Worm (Caenorhabditis elegans): ENCODE measurements around the gene K03B4.2.

K03B4.2 gene

DNA sequence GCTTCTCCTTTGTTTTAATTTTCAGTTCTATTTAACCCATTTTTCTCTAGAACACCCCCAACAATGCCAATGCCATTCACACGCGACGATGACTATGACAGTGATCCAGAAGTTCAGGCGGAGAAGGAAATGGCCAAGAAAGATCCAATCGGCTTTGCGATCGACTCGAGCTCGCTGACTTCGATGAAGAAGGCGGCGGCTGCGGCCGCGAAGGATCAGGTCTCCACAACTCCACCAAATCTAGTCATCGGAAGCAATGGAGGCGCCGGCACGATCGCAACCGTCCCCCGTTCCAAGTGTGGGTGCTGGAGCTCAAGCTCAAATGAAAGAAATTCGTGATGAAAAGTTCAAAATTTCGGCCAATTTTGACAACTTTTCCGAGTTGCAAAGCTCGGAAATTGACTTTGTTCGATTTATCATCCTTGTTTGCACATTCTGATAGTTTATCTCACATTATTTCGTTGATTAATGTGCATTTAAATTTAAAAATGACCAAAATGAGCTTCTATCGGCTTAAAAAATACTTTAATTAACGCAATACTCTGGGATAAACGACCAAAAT is at the start of gene K03B4.2:
Gene K03B4.2 (plus strand): TSS at position 51 of the 562 bp plus-strand sequence.
- TF ChIP-seq pax-3 (tag; optimal IDR thresholded peaks at IDR 0.05) (no peak), elt-2 (tag; optimal IDR thresholded peaks at IDR 0.05) (peak; percentile 3), sptf-1 (tag; optimal IDR thresholded peaks at IDR 0.05) (no peak), hlh-4 (tag; optimal IDR thresholded peaks at IDR 0.05) (no peak), lin-39 (tag; optimal IDR thresholded peaks at IDR 0.05) (no peak), nhr-47 (tag; optimal IDR thresholded peaks at IDR 0.05) (no peak), alr-1 (tag; optimal IDR thresholded peaks at IDR 0.05; ENCODE audit: borderline replicate concordance) (no peak), efl-1 (optimal IDR thresholded peaks at IDR 0.05) (no peak), efl-1 (GFP tag; optimal IDR thresholded peaks at IDR 0.05 in 1 of 2) (peak in 1 of 2 experiments; percentile 81), ceh-90 (tag; optimal IDR thresholded peaks at IDR 0.05) (no peak), lir-3 (tag; optimal IDR thresholded peaks at IDR 0.05; ENCODE audit: poor library complexity) (no peak), C34B4.2 (tag; optimal IDR thresholded peaks at IDR 0.05) (no peak), ceh-63 (GFP tag; optimal IDR thresholded peaks at IDR 0.05) (no peak), mab-9 (GFP tag; IDR thresholded peaks at IDR 0.05) (no peak), ama-1 (optimal IDR thresholded peaks at IDR 0.05) (peak; percentile 71), nhr-20 (tag; optimal IDR thresholded peaks at IDR 0.05) (no peak), sox-4 (tag; optimal IDR thresholded peaks at IDR 0.05) (no peak), unc-98 (GFP tag; IDR thresholded peaks at IDR 0.05) (no peak), irx-1 (tag; optimal IDR thresholded peaks at IDR 0.05) (no peak), jun-1 (tag; optimal IDR thresholded peaks at IDR 0.05) (no peak), lin-14 (GFP tag; optimal IDR thresholded peaks at IDR 0.05) (no peak), ceh-88 (GFP tag; IDR thresholded peaks at IDR 0.05) (no peak), blmp-1 (tag; optimal IDR thresholded peaks at IDR 0.05) (no peak), vab-15 (tag; optimal IDR thresholded peaks at IDR 0.05) (no peak), nhr-19 (GFP tag; conservative IDR thresholded peaks at IDR 0.05) (no peak), aly-2 (tag; optimal IDR thresholded peaks at IDR 0.05) (no peak), dsc-1 (tag; optimal IDR thresholded peaks at IDR 0.05) (no peak), F16B12.6 (tag; optimal IDR thresholded peaks at IDR 0.05) (no peak), xbp-1 (tag; optimal IDR thresholded peaks at IDR 0.05) (no peak), hpl-2 (GFP tag; optimal IDR thresholded peaks at IDR 0.05) (no peak), nhr-71 (tag; optimal IDR thresholded peaks at IDR 0.05) (peak; percentile 11)

DNA sequence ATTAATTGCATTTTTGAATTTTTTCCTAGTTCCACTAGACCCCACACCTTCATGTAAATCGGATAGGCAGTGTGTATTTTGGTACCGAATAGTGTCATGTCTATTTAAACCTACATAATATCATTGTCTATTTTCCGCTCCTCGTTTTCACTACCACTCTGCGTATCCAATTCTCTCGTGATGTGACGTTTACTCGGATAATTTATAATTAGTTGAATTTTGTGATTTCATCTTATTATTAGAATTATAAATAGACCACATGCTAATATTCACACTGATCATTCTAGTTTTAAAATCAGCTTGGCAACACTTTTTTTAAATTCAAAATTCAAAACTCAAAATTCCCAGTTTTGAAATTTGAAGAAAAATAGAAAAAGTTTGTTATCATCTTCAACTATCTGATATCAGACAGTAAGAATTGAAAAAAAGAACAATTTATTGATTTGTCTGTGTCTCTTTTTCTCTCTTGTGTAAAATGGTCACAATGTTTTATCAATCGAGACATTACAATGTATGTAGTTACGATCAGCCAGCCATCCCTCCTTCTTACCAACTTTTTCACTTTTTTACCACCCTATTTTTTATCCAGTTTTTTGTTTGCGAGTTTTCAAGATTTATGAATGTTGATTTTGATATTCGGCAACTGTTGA is 47.2 kb upstream of the K03B4.2 start:
- TF ChIP-seq lin-35 (GFP tag; optimal IDR thresholded peaks at IDR 0.05): peak in 1 of 2 experiments; percentile 3
- no peak for TF ChIP-seq sox-4 (tag; optimal IDR thresholded peaks at IDR 0.05)
- peak; percentile 52 for TF ChIP-seq nhr-85 (tag)
- no peak for TF ChIP-seq alr-1 (tag; optimal IDR thresholded peaks at IDR 0.05; ENCODE audit: borderline replicate concordance)
- no peak for TF ChIP-seq lin-14 (GFP tag; optimal IDR thresholded peaks at IDR 0.05)
- TF ChIP-seq irx-1 (tag; optimal IDR thresholded peaks at IDR 0.05): no peak
- TF ChIP-seq pax-3 (tag; optimal IDR thresholded peaks at IDR 0.05): no peak
- TF ChIP-seq nhr-71 (tag; optimal IDR thresholded peaks at IDR 0.05): peak; percentile 48
- no peak for TF ChIP-seq efl-3 (GFP tag; optimal IDR thresholded peaks at IDR 0.05)
- no peak for TF ChIP-seq grh-1 (GFP tag; IDR thresholded peaks at IDR 0.05)
- no peak for TF ChIP-seq mef-2 (tag; optimal IDR thresholded peaks at IDR 0.05)
- no peak for TF ChIP-seq F16B12.6 (tag; optimal IDR thresholded peaks at IDR 0.05)
- no peak for TF ChIP-seq snpc-4 (tag; optimal IDR thresholded peaks at IDR 0.05)
- TF ChIP-seq nhr-237 (tag; optimal IDR thresholded peaks at IDR 0.05): no peak
- TF ChIP-seq C04F5.9 (tag; optimal IDR thresholded peaks at IDR 0.05): no peak
- TF ChIP-seq ceh-8 (GFP tag; optimal IDR thresholded peaks at IDR 0.05): peak; percentile 91
- TF ChIP-seq nhr-84 (tag; optimal IDR thresholded peaks at IDR 0.05): no peak
- no peak for TF ChIP-seq fkh-8 (tag; optimal IDR thresholded peaks at IDR 0.05)
- no peak for TF ChIP-seq mdl-1 (tag; optimal IDR thresholded peaks at IDR 0.05)
- no peak for TF ChIP-seq pqm-1 (tag; optimal IDR thresholded peaks at IDR 0.05)
- peak in 2 of 6 experiments; percentile 35 to 58 for TF ChIP-seq elt-3 (tag; optimal IDR thresholded peaks at IDR 0.05)
- TF ChIP-seq ceh-82 (tag; optimal IDR thresholded peaks at IDR 0.05): no peak
- no peak for TF ChIP-seq nhr-77 (tag; optimal IDR thresholded peaks at IDR 0.05)
- no peak for TF ChIP-seq unc-62 (GFP tag; optimal IDR thresholded peaks at IDR 0.05)
- no peak for TF ChIP-seq ztf-4 (tag; optimal IDR thresholded peaks at IDR 0.05)
- TF ChIP-seq nhr-20 (tag; optimal IDR thresholded peaks at IDR 0.05): peak; percentile 23
- no peak for TF ChIP-seq tlp-1 (tag; optimal IDR thresholded peaks at IDR 0.05)
- TF ChIP-seq hlh-4 (tag; optimal IDR thresholded peaks at IDR 0.05): no peak
- TF ChIP-seq sptf-1 (tag; optimal IDR thresholded peaks at IDR 0.05): no peak
- TF ChIP-seq ceh-88 (GFP tag; IDR thresholded peaks at IDR 0.05): no peak
- no peak for TF ChIP-seq mab-9 (GFP tag; IDR thresholded peaks at IDR 0.05)

Data from whole organism, L1 larva.